Worm (Caenorhabditis elegans): ENCODE data around the gene Y46E12BL.2.

ce11 chrII:15228005-15228404 lies 4.7 kb upstream of the Y46E12BL.2 start:
- TF ChIP-seq nhr-76 (tag; optimal IDR thresholded peaks at IDR 0.05) (no peak), lin-15B (tag; optimal IDR thresholded peaks at IDR 0.05) (no peak), pqm-1 (tag; optimal IDR thresholded peaks at IDR 0.05) (no peak), nhr-12 (tag; optimal IDR thresholded peaks at IDR 0.05) (no peak), snpc-4 (tag; optimal IDR thresholded peaks at IDR 0.05) (no peak)

Measured in whole organism, L3 larva.